Worm (Caenorhabditis elegans) whole organism, midembryonic: ENCODE measurements around the gene nra-4.

Source experiments
- T22C8.4 ChIP-seq: fragments of 200-800 bp; sonication (Bioruptor generic); IDR thresholded peaks from 2 replicates; pipeline ENCODE4 v1.3.6; 2022; ENCODE audit warnings: missing genetic modification characterization, missing compliant biosample characterization
- cog-1 ChIP-seq: sonication (generic microtip); optimal IDR thresholded peaks from 2 replicates; lab custom pipeline; 2016; ENCODE audit warnings: missing genetic modification characterization, missing compliant biosample characterization
- flt-1 ChIP-seq: fragments of 200-800 bp; sonication (Bioruptor generic); IDR thresholded peaks from 2 replicates; pipeline ENCODE4 v1.3.6; 2022; ENCODE audit warnings: missing genetic modification characterization, missing compliant biosample characterization
- klf-2 ChIP-seq: fragments of 200-800 bp; sonication (Bioruptor generic); conservative IDR thresholded peaks from 2 replicates; pipeline ENCODE4 v1.3.6; 2022; ENCODE audit warnings: missing genetic modification reagents, missing genetic modification characterization, missing compliant biosample characterization
- med-1 ChIP-seq: sonication (generic microtip); optimal IDR thresholded peaks from 2 replicates; lab custom pipeline; 2017; ENCODE audit warnings: missing genetic modification characterization, mild to moderate bottlenecking, missing compliant biosample characterization, antibody characterized with exemption, missing genetic modification reagents; ENCODE audit not compliant: insufficient read depth
- ref-1 ChIP-seq: fragments of 200-800 bp; sonication (Bioruptor generic); conservative IDR thresholded peaks from 2 replicates; pipeline ENCODE4 v1.3.6; 2022; ENCODE audit warnings: missing genetic modification reagents, missing genetic modification characterization, missing compliant biosample characterization
- tab-1 ChIP-seq: fragments of 200-800 bp; sonication (Bioruptor generic); IDR thresholded peaks from 2 replicates; pipeline ENCODE4 v1.3.6; 2022; ENCODE audit warnings: missing genetic modification characterization, missing compliant biosample characterization
- ztf-23 ChIP-seq: fragments of 200-800 bp; sonication (Bioruptor generic); IDR thresholded peaks from 2 replicates; pipeline ENCODE4 v1.3.6; 2022; ENCODE audit warnings: missing genetic modification reagents, missing genetic modification characterization, missing compliant biosample characterization
- ztf-29 ChIP-seq: fragments of 200-800 bp; sonication (Bioruptor generic); IDR thresholded peaks from 2 replicates; pipeline ENCODE4 v1.3.6; 2022; ENCODE audit warnings: missing genetic modification reagents, missing genetic modification characterization, missing compliant biosample characterization

Gene nra-4

DNA sequence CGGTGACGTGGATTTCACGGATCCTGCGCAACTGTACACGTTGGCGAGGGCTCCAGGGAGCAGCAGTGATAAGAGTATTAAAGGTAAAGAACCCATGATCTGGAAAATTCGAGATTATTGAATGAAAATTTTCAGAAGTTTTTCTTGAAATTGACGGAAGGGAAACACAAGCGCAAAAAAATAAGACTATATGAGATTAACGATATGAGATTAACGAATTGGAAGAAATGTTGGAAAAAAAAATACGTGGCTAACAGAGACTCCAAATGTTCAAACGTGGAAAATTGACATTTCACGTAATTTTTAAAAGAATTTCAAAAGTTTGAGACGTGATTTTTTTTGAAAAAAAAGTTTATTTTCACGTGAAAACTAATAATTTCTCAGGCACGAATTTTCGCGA lies at the start of gene nra-4:
Gene nra-4 (minus strand): TSS at position 101 of the 400 bp plus-strand sequence.
- TF ChIP-seq flt-1 (GFP tag; lab: Robert Waterston, UW) (no peak), tab-1 (GFP tag; lab: Robert Waterston, UW) (no peak), ztf-23 (no peak), ztf-29 (GFP tag; lab: Robert Waterston, UW) (no peak), ref-1 (GFP tag; lab: Robert Waterston, UW) (no peak), med-1 (GFP tag; lab: Kevin White, UChicago) (no peak), klf-2 (GFP tag; lab: Robert Waterston, UW) (no peak), T22C8.4 (GFP tag; lab: Robert Waterston, UW) (no peak), cog-1 (tag; lab: Kevin White, UChicago) (no peak)

DNA sequence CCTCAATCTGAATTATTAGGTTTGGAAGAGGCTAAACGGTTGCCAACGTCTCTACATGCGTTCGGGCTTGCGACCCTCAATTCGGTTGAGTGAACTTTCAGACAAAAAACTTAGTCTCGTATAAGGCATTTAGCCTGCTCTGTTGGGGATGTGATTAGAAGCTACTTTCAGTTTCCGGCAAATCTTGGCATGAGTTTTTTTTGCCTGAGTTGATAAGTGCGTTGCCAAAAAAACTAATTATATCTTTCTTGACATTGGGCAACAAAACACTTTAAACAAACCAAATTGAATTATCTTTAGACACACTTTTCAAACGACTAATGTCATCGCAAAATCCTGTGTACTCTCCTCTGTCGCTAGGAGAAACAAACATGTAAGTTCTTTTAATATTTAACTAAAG lies 44.0 kb upstream of the nra-4 start, which contains the start of gene Y50D4B.4:
Gene Y50D4B.4 (plus strand): TSS at position 301 of the 400 bp plus-strand sequence.
- TF ChIP-seq flt-1 (GFP tag; lab: Robert Waterston, UW) = no peak
- TF ChIP-seq ref-1 (GFP tag; lab: Robert Waterston, UW) = no peak
- no peak for TF ChIP-seq med-1 (GFP tag; lab: Kevin White, UChicago)
- TF ChIP-seq T22C8.4 (GFP tag; lab: Robert Waterston, UW) = no peak
- no peak for TF ChIP-seq ztf-29 (GFP tag; lab: Robert Waterston, UW)
- TF ChIP-seq cog-1 (tag; lab: Kevin White, UChicago) = no peak
- no peak for TF ChIP-seq klf-2 (GFP tag; lab: Robert Waterston, UW)
- no peak for TF ChIP-seq tab-1 (GFP tag; lab: Robert Waterston, UW)

DNA sequence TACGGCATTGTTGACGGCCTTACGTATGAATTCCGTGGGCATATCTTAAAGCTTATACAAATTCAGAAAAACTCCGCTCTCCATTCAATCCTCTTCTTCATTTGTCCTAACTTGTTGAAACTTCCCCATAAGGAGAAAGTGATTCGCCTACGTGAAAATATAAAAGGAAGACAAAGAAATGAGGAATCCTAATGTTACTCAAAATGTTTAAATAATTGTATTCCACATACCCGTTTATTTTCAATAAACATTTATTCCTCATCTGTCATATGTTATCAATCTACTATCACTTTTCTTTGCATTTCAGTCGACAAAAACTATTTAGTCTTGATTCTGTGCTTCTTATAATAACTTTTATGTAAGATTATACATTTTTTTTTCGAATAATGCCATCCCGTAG lies 39.6 kb upstream of the nra-4 start, which contains the start of gene clec-203:
Gene clec-203 (plus strand): TSS at position 301 of the 400 bp plus-strand sequence.
- TF ChIP-seq klf-2 (GFP tag; lab: Robert Waterston, UW) (no peak), T22C8.4 (GFP tag; lab: Robert Waterston, UW) (no peak), med-1 (GFP tag; lab: Kevin White, UChicago) (no peak), flt-1 (GFP tag; lab: Robert Waterston, UW) (no peak), tab-1 (GFP tag; lab: Robert Waterston, UW) (no peak), ztf-23 (no peak), ztf-29 (GFP tag; lab: Robert Waterston, UW) (no peak), ref-1 (GFP tag; lab: Robert Waterston, UW) (no peak), cog-1 (tag; lab: Kevin White, UChicago) (no peak)

DNA sequence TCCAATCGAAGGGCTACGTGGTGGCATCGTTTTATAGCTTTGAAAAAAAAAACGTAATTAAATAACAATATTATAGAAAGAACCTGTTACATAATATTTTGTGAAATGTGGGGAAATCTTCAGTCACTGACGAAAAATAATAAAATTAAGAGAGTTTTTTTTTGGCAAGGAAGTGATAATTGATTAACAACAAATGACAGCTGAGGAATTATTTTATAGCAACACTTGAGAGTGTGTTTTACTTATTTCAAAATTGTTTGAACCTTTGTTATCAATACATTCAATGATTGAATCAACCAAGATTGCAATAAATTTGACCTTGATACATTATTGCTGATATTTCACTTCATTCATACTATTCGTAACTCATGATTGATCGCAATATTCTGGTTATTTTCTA lies 35.6 kb upstream of the nra-4 start, which contains the start of gene Y50D4B.6:
Gene Y50D4B.6 (plus strand): TSS at position 301 of the 400 bp plus-strand sequence.
- TF ChIP-seq ref-1 (GFP tag; lab: Robert Waterston, UW) (no peak), flt-1 (GFP tag; lab: Robert Waterston, UW) (no peak), ztf-29 (GFP tag; lab: Robert Waterston, UW) (no peak), T22C8.4 (GFP tag; lab: Robert Waterston, UW) (no peak), ztf-23 (no peak), tab-1 (GFP tag; lab: Robert Waterston, UW) (no peak), cog-1 (tag; lab: Kevin White, UChicago) (no peak), klf-2 (GFP tag; lab: Robert Waterston, UW) (no peak), med-1 (GFP tag; lab: Kevin White, UChicago) (no peak)

DNA sequence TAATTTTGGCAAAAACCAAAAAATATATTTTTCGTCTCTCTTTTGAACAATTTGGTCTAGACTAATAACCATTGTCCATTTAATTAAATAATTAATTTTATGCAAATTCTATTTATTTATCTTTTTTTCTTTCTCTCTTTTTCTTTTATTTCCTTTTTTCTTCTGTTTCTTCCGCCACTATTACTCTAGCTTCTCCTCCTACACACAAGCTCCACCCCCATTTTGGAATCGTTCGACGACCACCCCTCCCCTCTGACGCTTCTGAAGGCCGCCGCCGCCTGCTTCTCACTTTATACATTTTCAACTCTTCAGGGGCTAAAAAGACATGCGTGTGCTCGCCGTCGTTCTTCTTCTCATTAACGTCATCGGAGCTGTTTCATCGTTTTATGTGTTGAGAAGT lies 26.6 kb upstream of the nra-4 start, which contains the start of gene K10C9.1:
Gene K10C9.1 (plus strand): TSS at position 301 of the 400 bp plus-strand sequence.
- TF ChIP-seq klf-2 (GFP tag; lab: Robert Waterston, UW) = no peak
- TF ChIP-seq ztf-23 = no peak
- TF ChIP-seq cog-1 (tag; lab: Kevin White, UChicago) = no peak
- no peak for TF ChIP-seq T22C8.4 (GFP tag; lab: Robert Waterston, UW)
- TF ChIP-seq tab-1 (GFP tag; lab: Robert Waterston, UW) = no peak
- no peak for TF ChIP-seq ref-1 (GFP tag; lab: Robert Waterston, UW)
- TF ChIP-seq ztf-29 (GFP tag; lab: Robert Waterston, UW) = no peak
- TF ChIP-seq flt-1 (GFP tag; lab: Robert Waterston, UW) = no peak
- TF ChIP-seq med-1 (GFP tag; lab: Kevin White, UChicago) = no peak

DNA sequence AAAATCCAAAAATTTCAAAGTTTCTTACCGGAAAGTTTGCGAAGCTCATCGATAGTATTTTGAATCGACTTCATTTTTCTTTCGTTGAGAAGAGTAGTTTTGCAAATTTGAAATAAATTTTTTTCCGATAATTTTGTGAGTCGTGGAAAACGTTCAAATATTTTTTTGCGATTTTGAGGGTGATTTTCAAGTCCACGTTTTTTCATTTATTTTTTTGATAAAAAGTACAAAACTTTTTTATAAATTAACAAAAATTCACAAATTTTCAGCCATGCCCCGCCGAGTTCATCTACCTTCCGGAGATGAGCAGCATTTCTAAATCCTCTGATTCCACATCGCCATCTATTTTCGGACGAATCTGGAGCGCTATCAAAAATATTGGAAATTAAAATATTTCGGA lies 19.1 kb upstream of the nra-4 start, which contains the start of gene K10C9.7:
Gene K10C9.7 (minus strand): TSS at position 101 of the 400 bp plus-strand sequence.
- TF ChIP-seq ztf-29 (GFP tag; lab: Robert Waterston, UW) (no peak), med-1 (GFP tag; lab: Kevin White, UChicago) (no peak), flt-1 (GFP tag; lab: Robert Waterston, UW) (no peak), ref-1 (GFP tag; lab: Robert Waterston, UW) (no peak), ztf-23 (no peak), klf-2 (GFP tag; lab: Robert Waterston, UW) (no peak), cog-1 (tag; lab: Kevin White, UChicago) (no peak), T22C8.4 (GFP tag; lab: Robert Waterston, UW) (no peak), tab-1 (GFP tag; lab: Robert Waterston, UW) (no peak)

DNA sequence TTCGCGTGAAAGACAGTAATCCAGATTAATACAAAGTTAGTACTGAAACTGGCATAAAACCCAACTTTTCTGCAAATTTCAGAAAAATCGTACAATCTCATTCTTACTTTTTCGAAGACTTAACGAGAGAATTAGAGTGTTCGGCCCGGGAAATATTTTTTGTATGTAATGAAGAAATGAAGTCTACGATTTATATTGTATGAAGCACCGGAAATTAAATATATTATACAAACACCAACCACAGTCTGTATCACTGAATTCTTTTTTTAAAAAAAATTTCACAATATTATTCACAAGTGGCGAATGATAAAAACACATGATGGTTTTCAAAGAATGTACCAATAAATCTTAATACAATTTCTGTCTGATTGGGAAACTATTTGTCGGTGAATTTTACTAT lies 16.1 kb upstream of the nra-4 start, which contains the start of gene str-67:
Gene str-67 (minus strand): TSS at position 101 of the 400 bp plus-strand sequence.
- TF ChIP-seq T22C8.4 (GFP tag; lab: Robert Waterston, UW) (no peak), ztf-29 (GFP tag; lab: Robert Waterston, UW) (no peak), flt-1 (GFP tag; lab: Robert Waterston, UW) (no peak), med-1 (GFP tag; lab: Kevin White, UChicago) (no peak), cog-1 (tag; lab: Kevin White, UChicago) (no peak), ztf-23 (no peak), klf-2 (GFP tag; lab: Robert Waterston, UW) (no peak), ref-1 (GFP tag; lab: Robert Waterston, UW) (no peak), tab-1 (GFP tag; lab: Robert Waterston, UW) (no peak)

DNA sequence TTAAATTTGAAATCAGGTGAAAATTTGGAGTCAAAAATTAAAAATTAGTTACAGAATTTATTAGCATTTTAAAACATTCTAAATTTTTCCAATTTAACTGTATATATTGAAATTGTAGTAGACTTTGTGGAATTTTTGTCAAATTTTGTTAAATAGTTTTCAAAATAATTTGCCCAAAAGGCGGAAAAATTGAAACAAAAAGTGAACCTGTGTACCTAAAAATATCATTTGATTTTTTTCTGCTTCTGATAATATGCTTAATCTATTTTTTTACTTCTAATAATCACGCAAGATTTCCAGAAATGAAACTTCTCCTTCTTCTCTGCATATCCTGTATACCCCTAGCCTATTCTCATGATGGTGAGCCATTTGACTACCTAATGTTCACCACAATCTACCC lies 12.9 kb upstream of the nra-4 start, which contains the start of gene rnst-2:
Gene rnst-2 (plus strand): TSS at position 301 of the 400 bp plus-strand sequence.
- no peak for TF ChIP-seq flt-1 (GFP tag; lab: Robert Waterston, UW)
- no peak for TF ChIP-seq ztf-23
- TF ChIP-seq med-1 (GFP tag; lab: Kevin White, UChicago) = no peak
- no peak for TF ChIP-seq cog-1 (tag; lab: Kevin White, UChicago)
- no peak for TF ChIP-seq ztf-29 (GFP tag; lab: Robert Waterston, UW)
- TF ChIP-seq ref-1 (GFP tag; lab: Robert Waterston, UW) = no peak
- no peak for TF ChIP-seq klf-2 (GFP tag; lab: Robert Waterston, UW)
- TF ChIP-seq tab-1 (GFP tag; lab: Robert Waterston, UW) = no peak
- TF ChIP-seq T22C8.4 (GFP tag; lab: Robert Waterston, UW) = no peak
